Worm (Caenorhabditis elegans): ENCODE measurements around the gene ZK550.2.

ZK550.2 gene

ce11 chrIV:17287908-17288675, 42.7 kb downstream of the ZK550.2 start, which contains the start of gene zipt-7.1:
Gene zipt-7.1, minus strand, starts transcription at chrIV:17288139.
- TF ChIP-seq daf-8 (GFP tag; IDR thresholded peaks at IDR 0.05) (no peak), ztf-7 (tag; optimal IDR thresholded peaks at IDR 0.05) (peak; percentile 48), zag-1 (tag; optimal IDR thresholded peaks at IDR 0.05) (no peak), lin-38 (GFP tag; IDR thresholded peaks at IDR 0.05) (0 out of 2 replicates have a peak, but pooled peaks have one; percentile 10), duxl-1 (tag; optimal IDR thresholded peaks at IDR 0.05; ENCODE audit: poor library complexity) (no peak), nhr-6 (tag; optimal IDR thresholded peaks at IDR 0.05) (no peak), nhr-102 (tag; optimal IDR thresholded peaks at IDR 0.05) (no peak), dve-1 (tag; optimal IDR thresholded peaks at IDR 0.05; ENCODE audit: insufficient read depth) (peak; percentile 0), hlh-11 (tag; optimal IDR thresholded peaks at IDR 0.05) (no peak), daf-19 (GFP tag; conservative IDR thresholded peaks at IDR 0.05) (no peak), saeg-2 (GFP tag; IDR thresholded peaks at IDR 0.05) (no peak)

ce11 chrIV:17291629-17292199, 46.3 kb downstream of the ZK550.2 start, which contains the start of the genes T28F3.11 and slc-17.4:
Gene T28F3.11, minus strand, starts transcription at chrIV:17291679.
Gene slc-17.4, minus strand, starts transcription at chrIV:17291733.
- no peak for TF ChIP-seq sdz-12 (GFP tag; optimal IDR thresholded peaks at IDR 0.05)
- peak in 1 of 2 experiments; percentile 16 for TF ChIP-seq unc-62 (GFP tag; optimal IDR thresholded peaks at IDR 0.05 in 1 of 2)
- no peak for TF ChIP-seq unc-62 (tag; optimal IDR thresholded peaks at IDR 0.05)
- no peak for TF ChIP-seq aha-1 (tag)

- TF ChIP-seq zip-11 (GFP tag; IDR thresholded peaks at IDR 0.05) = no peak
- TF ChIP-seq vab-7 (GFP tag; IDR thresholded peaks at IDR 0.05) = no peak
- TF ChIP-seq F44E2.7 (GFP tag; IDR thresholded peaks at IDR 0.05) = no peak
- TF ChIP-seq dmd-6 (GFP tag; IDR thresholded peaks at IDR 0.05) = peak; percentile 15; the same call in 1 of the 2 replicates
- TF ChIP-seq daf-19 (GFP tag; conservative IDR thresholded peaks at IDR 0.05) = no peak
- TF ChIP-seq lsy-2 (tag; optimal IDR thresholded peaks at IDR 0.05) = no peak
- no peak for TF ChIP-seq F26F4.8 (GFP tag; conservative IDR thresholded peaks at IDR 0.05)
- TF ChIP-seq snpc-4 (tag; optimal IDR thresholded peaks at IDR 0.05) = no peak
- TF ChIP-seq attf-4 (tag; optimal IDR thresholded peaks at IDR 0.05) = no peak
- TF ChIP-seq skn-1 (tag; optimal IDR thresholded peaks at IDR 0.05) = no peak
- TF ChIP-seq tra-1 (GFP tag; IDR thresholded peaks at IDR 0.05) = no peak
- TF ChIP-seq dve-1 (tag; optimal IDR thresholded peaks at IDR 0.05; ENCODE audit: insufficient read depth) = peak; percentile 42
- no peak for TF ChIP-seq nhr-41 (GFP tag; IDR thresholded peaks at IDR 0.05)
- no peak for TF ChIP-seq nhr-10 (tag; optimal IDR thresholded peaks at IDR 0.05)
- TF ChIP-seq rbr-2 (tag; optimal IDR thresholded peaks at IDR 0.05) = no peak
- no peak for TF ChIP-seq ceh-82 (tag; optimal IDR thresholded peaks at IDR 0.05)
- no peak for TF ChIP-seq unc-62 (GFP tag; optimal IDR thresholded peaks at IDR 0.05 in 1 of 2)
- no peak for TF ChIP-seq unc-62 (tag; optimal IDR thresholded peaks at IDR 0.05)
- TF ChIP-seq madf-5 (GFP tag; IDR thresholded peaks at IDR 0.05) = no peak
- no peak for TF ChIP-seq ZK337.2 (GFP tag; IDR thresholded peaks at IDR 0.05)
- no peak for TF ChIP-seq ces-1 (GFP tag; optimal IDR thresholded peaks at IDR 0.05)
- TF ChIP-seq daf-16 (GFP tag; optimal IDR thresholded peaks at IDR 0.05) = no peak
- TF ChIP-seq daf-16 (tag; optimal IDR thresholded peaks at IDR 0.05) = peak; percentile 48
- TF ChIP-seq unc-130 (GFP tag; optimal IDR thresholded peaks at IDR 0.05) = no peak
- peak; percentile 26 for TF ChIP-seq mep-1 (tag; optimal IDR thresholded peaks at IDR 0.05)
- no peak for TF ChIP-seq nhr-111 (GFP tag; optimal IDR thresholded peaks at IDR 0.05)
- TF ChIP-seq aha-1 (tag) = peak; percentile 82
- TF ChIP-seq dpl-1 (GFP tag; optimal IDR thresholded peaks at IDR 0.05) = no peak
- TF ChIP-seq ctbp-1 (GFP tag; IDR thresholded peaks at IDR 0.05) = no peak
- no peak for TF ChIP-seq ceh-62 (tag; optimal IDR thresholded peaks at IDR 0.05)
- TF ChIP-seq D1046.2 (GFP tag; IDR thresholded peaks at IDR 0.05) = no peak
Observed at ce11 chrIV:17292350-17292749, 47.0 kb downstream of the ZK550.2 start.
